Worm (Caenorhabditis elegans) whole organism, young adult: ENCODE data around the gene F53F4.4.

Experiments used
- C17E4.6 ChIP-seq: fragments of 200-800 bp; sonication (Bioruptor generic); IDR thresholded peaks from 2 replicates; pipeline ENCODE4 v1.3.6; 2022; ENCODE audit warnings: missing genetic modification reagents, missing genetic modification characterization, missing compliant biosample characterization
- D2030.7 ChIP-seq: fragments of 200-800 bp; sonication (Bioruptor generic); IDR thresholded peaks from 2 replicates; pipeline ENCODE4 v1.3.6; 2022; ENCODE audit warnings: missing genetic modification reagents, missing genetic modification characterization, missing compliant biosample characterization
- F33H1.4 ChIP-seq: fragments of 200-800 bp; sonication (Bioruptor generic); IDR thresholded peaks from 2 replicates; pipeline ENCODE4 v1.3.6; 2022; ENCODE audit warnings: missing genetic modification reagents, missing genetic modification characterization, missing compliant biosample characterization
- F37B4.10 ChIP-seq: fragments of 200-800 bp; sonication (Bioruptor generic); IDR thresholded peaks from 2 replicates; pipeline ENCODE4 v1.3.6; 2022; ENCODE audit warnings: missing genetic modification characterization, missing compliant biosample characterization
- F52B5.7 ChIP-seq: sonication (generic microtip); optimal IDR thresholded peaks from 2 replicates; lab custom pipeline; 2016; ENCODE audit warnings: mild to moderate bottlenecking, missing genetic modification characterization, missing compliant biosample characterization
- T26A5.8 ChIP-seq: sonication (generic microtip); optimal IDR thresholded peaks from 2 replicates; lab custom pipeline; 2016; ENCODE audit warnings: missing genetic modification characterization, missing compliant biosample characterization
- Y53G8AR.9 ChIP-seq: fragments of 200-800 bp; sonication (Bioruptor generic); conservative IDR thresholded peaks from 2 replicates; pipeline ENCODE4 v1.3.6; 2022; ENCODE audit warnings: missing genetic modification reagents, missing genetic modification characterization, missing compliant biosample characterization
- Y67H2A.10 ChIP-seq: fragments of 200-800 bp; sonication (Bioruptor generic); conservative IDR thresholded peaks from 2 replicates; pipeline ENCODE4 v1.3.6; 2022; ENCODE audit warnings: missing genetic modification reagents, missing genetic modification characterization, missing compliant biosample characterization
- ama-1 ChIP-seq, 3 experiments: fragments of 150-350 bp in 1 of 3; sonication (generic microtip) in 2 of 3; optimal IDR thresholded peaks; 2 replicates each; lab custom pipeline; 2014 to 2018; ENCODE audit warnings: missing biosample characterization in 2 of 3, missing genetic modification characterization in 2 of 3, missing genetic modification reagents in 2 of 3
- aptf-3 ChIP-seq: fragments of 200-800 bp; sonication (Bioruptor generic); IDR thresholded peaks from 2 replicates; pipeline ENCODE4 v1.3.6; 2022; ENCODE audit warnings: missing genetic modification characterization, missing compliant biosample characterization
- athp-1 ChIP-seq: sonication (generic microtip); optimal IDR thresholded peaks from 2 replicates; lab custom pipeline; 2017; ENCODE audit warnings: mild to moderate bottlenecking, missing genetic modification characterization, missing compliant biosample characterization
- bed-2 ChIP-seq: fragments of 200-800 bp; sonication (Bioruptor generic); IDR thresholded peaks from 2 replicates; pipeline ENCODE4 v1.3.6; 2022; ENCODE audit warnings: missing genetic modification reagents, missing genetic modification characterization, missing compliant biosample characterization
- ccch-3 ChIP-seq: fragments of 200-800 bp; sonication (Bioruptor generic); optimal IDR thresholded peaks from 2 replicates; lab custom pipeline; 2018; ENCODE audit warnings: mild to moderate bottlenecking, missing genetic modification characterization, missing compliant biosample characterization
- cebp-1 ChIP-seq, 2 experiments: fragments of 200-800 bp in 1 of 2; sonication (Bioruptor generic) in 1 of 2; sonication (generic microtip) in 1 of 2; IDR thresholded peaks in 1 of 2; optimal IDR thresholded peaks in 1 of 2; 2 replicates each; pipeline versions ENCODE4 v1.3.6 to Lab custom; 2017 to 2022; ENCODE audit warnings: missing compliant biosample characterization in 2 of 2, missing genetic modification characterization in 2 of 2, mild to moderate bottlenecking in 1 of 2, missing genetic modification reagents in 1 of 2, moderate library complexity in 1 of 2
- dox-1 ChIP-seq: fragments of 200-800 bp; sonication (Bioruptor generic); IDR thresholded peaks from 2 replicates; pipeline ENCODE4 v1.3.6; 2022; ENCODE audit warnings: missing genetic modification reagents, missing genetic modification characterization, missing compliant biosample characterization
- dpl-1 ChIP-seq: fragments of 150-350 bp; optimal IDR thresholded peaks from 2 replicates; lab custom pipeline; 2014; ENCODE audit warnings: missing biosample characterization, missing genetic modification reagents, missing genetic modification characterization
- efl-1 ChIP-seq: fragments of 150-350 bp; optimal IDR thresholded peaks from 2 replicates; lab custom pipeline; 2014; ENCODE audit warnings: missing biosample characterization, missing genetic modification reagents, missing genetic modification characterization
- egrh-3 ChIP-seq: fragments of 200-800 bp; sonication (Bioruptor generic); IDR thresholded peaks from 2 replicates; pipeline ENCODE4 v1.3.6; 2022; ENCODE audit warnings: missing genetic modification reagents, missing genetic modification characterization, missing compliant biosample characterization
- ekl-4 ChIP-seq: fragments of 200-800 bp; sonication (Bioruptor generic); IDR thresholded peaks from 2 replicates; pipeline ENCODE4 v1.3.6; 2022; ENCODE audit warnings: missing genetic modification reagents, missing genetic modification characterization, missing compliant biosample characterization
- ets-4 ChIP-seq: fragments of 200-800 bp; sonication (Bioruptor generic); optimal IDR thresholded peaks from 2 replicates; lab custom pipeline; 2018; ENCODE audit warnings: mild to moderate bottlenecking, missing genetic modification characterization, missing compliant biosample characterization
- hmg-1.2 ChIP-seq: fragments of 200-800 bp; sonication (Bioruptor generic); IDR thresholded peaks from 2 replicates; pipeline ENCODE4 v1.3.6; 2022; ENCODE audit warnings: missing genetic modification reagents, missing genetic modification characterization, missing compliant biosample characterization
- hmg-20 ChIP-seq: fragments of 200-800 bp; sonication (Bioruptor generic); IDR thresholded peaks from 2 replicates; pipeline ENCODE4 v1.3.6; 2022; ENCODE audit warnings: missing genetic modification reagents, missing genetic modification characterization, missing compliant biosample characterization
- lin-26 ChIP-seq: fragments of 200-800 bp; sonication (Bioruptor generic); IDR thresholded peaks from 2 replicates; pipeline ENCODE4 v1.3.6; 2022; ENCODE audit warnings: missing genetic modification reagents, missing genetic modification characterization, missing compliant biosample characterization
- lsy-27 ChIP-seq: sonication (generic microtip); optimal IDR thresholded peaks from 2 replicates; lab custom pipeline; 2017; ENCODE audit warnings: missing genetic modification characterization, mild to moderate bottlenecking, missing compliant biosample characterization, antibody characterized with exemption, missing genotype, borderline replicate concordance; ENCODE audit not compliant: insufficient read depth
- madf-10 ChIP-seq: sonication (generic microtip); optimal IDR thresholded peaks from 2 replicates; lab custom pipeline; 2016; ENCODE audit warnings: mild to moderate bottlenecking, missing genetic modification characterization, missing compliant biosample characterization
- nfya-2 ChIP-seq: fragments of 200-800 bp; sonication (Bioruptor generic); IDR thresholded peaks from 2 replicates; pipeline ENCODE4 v1.3.6; 2022; ENCODE audit warnings: missing genetic modification reagents, missing genetic modification characterization, missing compliant biosample characterization
- nfyb-1 ChIP-seq: fragments of 200-800 bp; sonication (Bioruptor generic); IDR thresholded peaks from 2 replicates; pipeline ENCODE4 v1.3.6; 2022; ENCODE audit warnings: missing genetic modification reagents, missing genetic modification characterization, missing compliant biosample characterization
- nhr-179 ChIP-seq: sonication (generic microtip); optimal IDR thresholded peaks from 2 replicates; lab custom pipeline; 2016; ENCODE audit warnings: mild to moderate bottlenecking, missing genetic modification characterization, missing compliant biosample characterization
- nhr-80 ChIP-seq: sonication (generic microtip); optimal IDR thresholded peaks from 2 replicates; lab custom pipeline; 2016; ENCODE audit warnings: missing genetic modification characterization, missing compliant biosample characterization
- pbrm-1 ChIP-seq: fragments of 200-800 bp; sonication (Bioruptor generic); IDR thresholded peaks from 2 replicates; pipeline ENCODE4 v1.3.6; 2022; ENCODE audit warnings: missing genetic modification reagents, missing genetic modification characterization, missing compliant biosample characterization
- rcor-1 ChIP-seq: fragments of 200-800 bp; sonication (Bioruptor generic); IDR thresholded peaks from 2 replicates; pipeline ENCODE4 v1.3.6; 2022; ENCODE audit warnings: missing genetic modification reagents, missing genetic modification characterization, missing compliant biosample characterization
- sdz-38 ChIP-seq: sonication (generic microtip); optimal IDR thresholded peaks from 2 replicates; lab custom pipeline; 2016; ENCODE audit warnings: missing genotype, missing genetic modification characterization, missing compliant biosample characterization
- snpc-1.3 ChIP-seq: sonication (generic microtip); optimal IDR thresholded peaks from 2 replicates; lab custom pipeline; 2017; ENCODE audit warnings: missing genetic modification characterization, mild to moderate bottlenecking, missing compliant biosample characterization, antibody characterized with exemption, moderate library complexity, missing genotype, missing genetic modification reagents; ENCODE audit not compliant: insufficient read depth
- snpc-4 ChIP-seq, 5 experiments: fragments of 150-350 bp in 1 of 5; sonication (generic microtip) in 4 of 5; optimal IDR thresholded peaks; 2 replicates each; lab custom pipeline; 2014 to 2018; ENCODE audit warnings: missing genetic modification characterization in 5 of 5, missing biosample characterization in 3 of 5, antibody characterized with exemption in 2 of 5, mild to moderate bottlenecking in 2 of 5, missing compliant biosample characterization in 2 of 5, missing genotype in 2 of 5, moderate library complexity in 2 of 5, missing genetic modification reagents in 1 of 5
- somi-1 ChIP-seq: fragments of 200-800 bp; sonication (Bioruptor generic); optimal IDR thresholded peaks from 2 replicates; lab custom pipeline; 2018; ENCODE audit warnings: mild to moderate bottlenecking, missing genetic modification characterization, missing compliant biosample characterization
- tbp1 ChIP-seq: fragments of 200-800 bp; sonication (Bioruptor generic); optimal IDR thresholded peaks from 2 replicates; lab custom pipeline; 2018; ENCODE audit warnings: mild to moderate bottlenecking, missing genetic modification characterization, missing compliant biosample characterization
- tbx-9 ChIP-seq: sonication (generic microtip); optimal IDR thresholded peaks from 2 replicates; lab custom pipeline; 2016; ENCODE audit warnings: borderline replicate concordance, missing genetic modification characterization, inconsistent platforms, missing compliant biosample characterization
- unc-62 ChIP-seq: fragments of 150-350 bp; optimal IDR thresholded peaks from 2 replicates; lab custom pipeline; 2014; ENCODE audit warnings: missing biosample characterization, missing genetic modification reagents, missing genetic modification characterization
- zim-3 ChIP-seq: sonication (generic microtip); optimal IDR thresholded peaks from 2 replicates; lab custom pipeline; 2017; ENCODE audit warnings: mild to moderate bottlenecking, missing genetic modification characterization, moderate library complexity, missing compliant biosample characterization
- ztf-28 ChIP-seq: fragments of 200-800 bp; sonication (Bioruptor generic); IDR thresholded peaks from 2 replicates; pipeline ENCODE4 v1.3.6; 2022; ENCODE audit warnings: missing genetic modification reagents, missing genetic modification characterization, missing compliant biosample characterization

Gene F53F4.4

DNA sequence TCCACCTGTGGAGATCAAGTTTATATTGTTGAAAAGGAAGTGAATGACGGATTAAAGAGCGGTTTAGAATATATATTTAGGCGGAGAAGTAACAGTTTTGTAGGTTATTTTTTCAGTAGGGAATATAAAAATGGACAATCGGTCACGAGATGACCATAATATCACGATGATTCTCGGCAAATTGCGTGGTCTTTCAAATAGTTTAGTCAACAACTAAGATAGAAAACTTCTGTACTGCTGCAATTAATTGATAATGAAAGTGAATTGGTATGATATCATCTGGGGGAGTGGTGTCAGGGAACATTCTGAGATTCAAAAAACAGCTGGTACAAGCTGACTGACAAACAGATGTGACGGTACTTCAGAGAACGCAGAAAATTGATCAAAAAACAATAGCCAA lies 15.3 kb downstream of the F53F4.4 start:
- peak; percentile 30 for TF ChIP-seq somi-1 (GFP tag; lab: Kevin White, UChicago)
- TF ChIP-seq zim-3 (tag; lab: Kevin White, UChicago), result no peak

DNA sequence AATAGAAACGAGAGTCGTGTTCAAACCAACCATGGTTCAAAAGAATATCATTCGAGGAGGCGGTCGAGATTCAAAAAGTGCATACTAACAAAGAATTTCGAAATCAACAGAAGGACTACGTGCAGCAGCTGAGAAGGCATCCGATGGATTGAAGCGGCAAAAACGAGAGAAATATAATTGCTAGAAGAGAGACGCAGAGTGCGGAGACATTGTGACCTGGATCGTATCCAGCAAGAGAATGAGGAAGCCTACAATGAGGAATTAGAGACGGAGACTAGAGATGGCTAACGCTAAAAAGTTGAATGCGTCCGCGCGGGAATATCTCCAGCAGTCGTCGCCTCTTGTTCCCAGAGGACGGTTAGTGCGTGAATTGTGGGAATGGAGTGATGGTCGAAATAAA lies 16.6 kb downstream of the F53F4.4 start:
- no peak for TF ChIP-seq pbrm-1 (GFP tag; lab: Robert Waterston, UW)
- no peak for TF ChIP-seq snpc-1.3 (tag; lab: Kevin White, UChicago)
- TF ChIP-seq aptf-3 (GFP tag; lab: Robert Waterston, UW), result no peak
- no peak for TF ChIP-seq efl-1 (GFP tag; lab: Kevin White, UChicago)
- TF ChIP-seq zim-3 (tag; lab: Kevin White, UChicago), result no peak
- no peak for TF ChIP-seq F37B4.10 (GFP tag; lab: Robert Waterston, UW)
- no peak for TF ChIP-seq Y53G8AR.9 (GFP tag; lab: Robert Waterston, UW)
- TF ChIP-seq hmg-1.2 (GFP tag; lab: Robert Waterston, UW), result peak; percentile 63

DNA sequence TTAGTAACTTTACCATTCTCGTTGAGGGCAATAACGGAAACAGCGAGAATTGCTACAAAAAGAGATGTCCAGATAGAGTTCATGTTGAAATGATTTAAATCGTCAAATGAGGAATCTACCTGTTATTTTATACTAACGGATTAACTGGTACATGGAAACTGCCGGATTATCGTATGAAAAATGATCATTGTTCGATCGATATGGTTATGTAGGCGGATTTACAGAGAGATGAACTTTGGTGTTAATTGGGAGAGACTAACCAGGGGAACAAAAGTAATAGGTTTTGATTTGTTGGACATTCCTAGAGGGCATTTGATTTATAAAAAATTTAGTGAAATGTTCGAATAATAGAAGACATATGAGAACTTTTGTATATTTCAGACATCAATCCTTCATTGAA lies 18.6 kb downstream of the F53F4.4 start, which contains the start of gene spig-9:
Gene spig-9 (minus strand): TSS at position 101 of the 400 bp plus-strand sequence.
- TF ChIP-seq snpc-1.3 (tag; lab: Kevin White, UChicago) (no peak), rcor-1 (GFP tag; lab: Robert Waterston, UW) (no peak), F52B5.7 (tag; lab: Kevin White, UChicago) (no peak), nfyb-1 (GFP tag; lab: Robert Waterston, UW) (no peak), unc-62 (GFP tag; lab: Kevin White, UChicago) (no peak), snpc-4 (GFP tag; optimal IDR thresholded peaks at IDR 0.05; lab: Kevin White, UChicago) (no peak), snpc-4 (tag; optimal IDR thresholded peaks at IDR 0.05; lab: Kevin White, UChicago) (no peak), athp-1 (tag; lab: Kevin White, UChicago) (no peak), dpl-1 (GFP tag; lab: Kevin White, UChicago) (no peak), ets-4 (GFP tag; lab: Kevin White, UChicago) (no peak), tbp1 (no peak), ama-1 (optimal IDR thresholded peaks at IDR 0.05; lab: Kevin White, UChicago) (no peak), ama-1 (GFP tag; optimal IDR thresholded peaks at IDR 0.05; lab: Kevin White, UChicago) (no peak), lin-26 (GFP tag; lab: Robert Waterston, UW) (no peak), lsy-27 (tag; lab: Kevin White, UChicago) (no peak)

- no peak for TF ChIP-seq ccch-3 (GFP tag; lab: Kevin White, UChicago)
- TF ChIP-seq nhr-80, result no peak
- TF ChIP-seq nfya-2 (GFP tag; lab: Robert Waterston, UW), result no peak
- TF ChIP-seq bed-2, result no peak
- TF ChIP-seq nfyb-1 (GFP tag; lab: Robert Waterston, UW), result no peak
Measured at ce11 chrV:13613870-13614269, 20.7 kb downstream of the F53F4.4 start, which contains the start of gene F53F4.7. F53F4.7 (minus strand) TSS chrV:13613970.

DNA sequence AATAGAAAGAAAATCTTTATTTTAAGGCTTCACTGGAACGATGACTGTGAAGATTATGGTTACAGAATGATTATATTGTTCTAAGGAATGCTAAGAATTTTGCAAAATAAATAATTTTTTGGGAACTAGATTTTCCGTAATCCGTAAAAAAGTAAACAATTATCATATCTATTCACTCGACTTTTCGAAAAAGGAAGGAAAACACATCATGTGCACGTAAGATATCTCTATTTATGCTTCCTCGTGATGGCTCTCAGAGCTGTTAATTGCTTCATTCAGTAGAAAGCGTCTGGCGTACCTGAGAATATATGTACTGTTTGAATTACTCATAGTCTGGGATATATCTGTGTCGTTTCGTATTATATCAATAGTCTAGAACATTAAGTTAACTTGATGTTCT lies 26.6 kb downstream of the F53F4.4 start, which contains the start of gene srd-11:
Gene srd-11 (minus strand): TSS at position 101 of the 400 bp plus-strand sequence.
- TF ChIP-seq cebp-1 (GFP tag; IDR thresholded peaks at IDR 0.05; lab: Robert Waterston, UW) (no peak), cebp-1 (tag; optimal IDR thresholded peaks at IDR 0.05; lab: Kevin White, UChicago) (no peak), nhr-179 (no peak), egrh-3 (GFP tag; lab: Robert Waterston, UW) (no peak), D2030.7 (GFP tag; lab: Robert Waterston, UW) (no peak), lin-26 (GFP tag; lab: Robert Waterston, UW) (no peak), ekl-4 (GFP tag; lab: Robert Waterston, UW) (no peak), hmg-20 (GFP tag; lab: Robert Waterston, UW) (no peak), F33H1.4 (GFP tag; lab: Robert Waterston, UW) (no peak), tbx-9 (tag; lab: Kevin White, UChicago) (no peak), ztf-28 (GFP tag; lab: Robert Waterston, UW) (no peak), T26A5.8 (tag; lab: Kevin White, UChicago) (no peak), sdz-38 (tag; lab: Kevin White, UChicago) (no peak), Y67H2A.10 (GFP tag; lab: Robert Waterston, UW) (no peak), ets-4 (GFP tag; lab: Kevin White, UChicago) (no peak), dox-1 (no peak), snpc-1.3 (tag; lab: Kevin White, UChicago) (no peak), C17E4.6 (GFP tag; lab: Robert Waterston, UW) (no peak), madf-10 (tag; lab: Kevin White, UChicago) (no peak)
